Fruit fly (Drosophila melanogaster) whole organism, embryonic: ENCODE data around the gene sisA.

Experiments
- ATbp ChIP-seq: fragments of 200-800 bp; sonication (Bioruptor generic); optimal IDR thresholded peaks from 2 replicates; lab custom pipeline; 2017; ENCODE audit warnings: missing biosample characterization, mild to moderate bottlenecking, missing genetic modification characterization, missing genetic modification reagents
- CG10147 ChIP-seq: fragments of 200-800 bp; sonication (Bioruptor generic); optimal IDR thresholded peaks from 2 replicates; lab custom pipeline; 2019; ENCODE audit warnings: missing biosample characterization, mild to moderate bottlenecking, missing genetic modification characterization, moderate library complexity
- CG10431 ChIP-seq: fragments of 200-800 bp; sonication (Bioruptor generic); optimal IDR thresholded peaks from 3 replicates; lab custom pipeline; 2018; ENCODE audit warnings: missing biosample characterization, mild to moderate bottlenecking, missing genetic modification characterization
- CG11696 ChIP-seq: fragments of 200-800 bp; sonication (Bioruptor generic); IDR thresholded peaks from 2 replicates; pipeline ENCODE4 v1.3.6; 2022; ENCODE audit warnings: missing biosample characterization, missing genetic modification characterization
- CG12769 ChIP-seq: fragments of 200-800 bp; sonication (Bioruptor generic); optimal IDR thresholded peaks from 2 replicates; lab custom pipeline; 2019; ENCODE audit warnings: missing biosample characterization, mild to moderate bottlenecking, missing genetic modification characterization, moderate library complexity
- CG17568 ChIP-seq: fragments of 200-800 bp; sonication (Bioruptor generic); optimal IDR thresholded peaks from 2 replicates; lab custom pipeline; 2018; ENCODE audit warnings: missing biosample characterization, mild to moderate bottlenecking, missing genetic modification characterization, moderate library complexity
- CG1832 ChIP-seq: fragments of 200-800 bp; sonication (Bioruptor generic); optimal IDR thresholded peaks from 2 replicates; lab custom pipeline; 2017; ENCODE audit warnings: missing biosample characterization, mild to moderate bottlenecking, missing genetic modification characterization, inconsistent platforms
- CG2712 ChIP-seq: fragments of 200-800 bp; optimal IDR thresholded peaks from 3 replicates; lab custom pipeline; 2019; ENCODE audit warnings: missing biosample characterization, mild to moderate bottlenecking, missing genetic modification characterization, moderate library complexity
- CG30020 ChIP-seq: fragments of 200-800 bp; optimal IDR thresholded peaks from 2 replicates; lab custom pipeline; 2019; ENCODE audit warnings: missing biosample characterization, mild to moderate bottlenecking, missing genetic modification characterization, moderate library complexity
- CG30431 ChIP-seq: fragments of 200-800 bp; sonication (Bioruptor generic); optimal IDR thresholded peaks from 2 replicates; lab custom pipeline; 2017; ENCODE audit warnings: missing biosample characterization, missing genetic modification characterization
- CG3281 ChIP-seq: fragments of 200-800 bp; sonication (Bioruptor generic); optimal IDR thresholded peaks from 3 replicates; lab custom pipeline; 2017; ENCODE audit warnings: missing biosample characterization, mild to moderate bottlenecking, missing genetic modification characterization
- CG33557 ChIP-seq: fragments of 200-800 bp; sonication (Bioruptor generic); optimal IDR thresholded peaks from 2 replicates; lab custom pipeline; 2019; ENCODE audit warnings: missing biosample characterization, mild to moderate bottlenecking, missing genetic modification characterization, moderate library complexity
- CG3726 ChIP-seq: fragments of 200-800 bp; sonication (Bioruptor generic); IDR thresholded peaks from 3 replicates; pipeline ENCODE4, ENCODE4 v1.3.6; 2022; ENCODE audit warnings: missing biosample characterization, missing genetic modification characterization
- CG3995 ChIP-seq: fragments of 200-800 bp; sonication (Bioruptor generic); optimal IDR thresholded peaks from 3 replicates; lab custom pipeline; 2016; ENCODE audit warnings: missing biosample characterization, missing genetic modification characterization
- CG4328 ChIP-seq: fragments of 200-800 bp; sonication (Bioruptor generic); optimal IDR thresholded peaks from 3 replicates; lab custom pipeline; 2017; ENCODE audit warnings: missing biosample characterization, missing genetic modification reagents, missing genetic modification characterization
- CG4424 ChIP-seq: fragments of 200-800 bp; sonication (Bioruptor generic); optimal IDR thresholded peaks from 3 replicates; lab custom pipeline; 2016; ENCODE audit warnings: missing biosample characterization, missing genetic modification characterization
- CG5245 ChIP-seq: fragments of 200-800 bp; sonication (Bioruptor generic); optimal IDR thresholded peaks from 3 replicates; lab custom pipeline; 2016; ENCODE audit warnings: missing biosample characterization, missing genetic modification characterization
- CG6813 ChIP-seq: fragments of 200-800 bp; sonication (Bioruptor generic); optimal IDR thresholded peaks from 2 replicates; lab custom pipeline; 2017; ENCODE audit warnings: missing biosample characterization, missing genetic modification characterization, mild to moderate bottlenecking, moderate library complexity, missing genetic modification reagents
- CG7963 ChIP-seq: fragments of 200-800 bp; sonication (Bioruptor generic); IDR thresholded peaks from 3 replicates; pipeline ENCODE4 v1.3.6; 2022; ENCODE audit warnings: missing biosample characterization, missing genetic modification characterization; ENCODE audit not compliant: partially characterized antibody
- CG8089 ChIP-seq: fragments of 200-800 bp; sonication (Bioruptor generic); optimal IDR thresholded peaks from 3 replicates; lab custom pipeline; 2016; ENCODE audit warnings: missing biosample characterization, missing genetic modification characterization
- CG8924 ChIP-seq: fragments of 200-800 bp; optimal IDR thresholded peaks from 3 replicates; lab custom pipeline; 2019; ENCODE audit warnings: missing biosample characterization, mild to moderate bottlenecking, missing genetic modification characterization, moderate library complexity
- Camta ChIP-seq: fragments of 200-800 bp; sonication (Bioruptor generic); optimal IDR thresholded peaks from 2 replicates; lab custom pipeline; 2016; ENCODE audit warnings: missing biosample characterization, missing genetic modification characterization
- Dref ChIP-seq: fragments of 200-800 bp; sonication (Bioruptor generic); IDR thresholded peaks from 2 replicates; pipeline ENCODE4 v1.3.6; 2022; ENCODE audit warnings: missing biosample characterization, missing genetic modification characterization
- Fer1 ChIP-seq: fragments of 200-800 bp; sonication (Bioruptor generic); optimal IDR thresholded peaks from 2 replicates; lab custom pipeline; 2017; ENCODE audit warnings: missing biosample characterization, mild to moderate bottlenecking, missing genetic modification characterization
- Hand ChIP-seq: fragments of 200-800 bp; sonication (Bioruptor generic); optimal IDR thresholded peaks from 2 replicates; lab custom pipeline; 2017; ENCODE audit warnings: mild to moderate bottlenecking, missing biosample characterization, missing genetic modification reagents, missing genetic modification characterization
- HmgZ ChIP-seq: fragments of 200-800 bp; sonication (Bioruptor generic); optimal IDR thresholded peaks from 2 replicates; lab custom pipeline; 2018; ENCODE audit warnings: missing biosample characterization, mild to moderate bottlenecking, missing genetic modification characterization
- MESR4 ChIP-seq: fragments of 200-800 bp; sonication (Bioruptor generic); optimal IDR thresholded peaks from 2 replicates; lab custom pipeline; 2018; ENCODE audit warnings: missing biosample characterization, mild to moderate bottlenecking, missing genetic modification characterization, moderate library complexity
- NFAT ChIP-seq: fragments of 200-800 bp; sonication (Bioruptor generic); IDR thresholded peaks from 2 replicates; pipeline ENCODE4 v1.3.6; 2022; ENCODE audit warnings: missing biosample characterization, missing genetic modification characterization
- Nf-YA ChIP-seq: fragments of 200-800 bp; sonication (Bioruptor generic); IDR thresholded peaks from 2 replicates; pipeline ENCODE4 v1.3.6; 2022; ENCODE audit warnings: missing biosample characterization, missing genetic modification characterization
- Opbp ChIP-seq: fragments of 200-800 bp; sonication (Bioruptor generic); IDR thresholded peaks from 3 replicates; pipeline ENCODE4 v1.3.6; 2022; ENCODE audit warnings: missing biosample characterization, missing genetic modification characterization; ENCODE audit not compliant: partially characterized antibody
- Ptx1 ChIP-seq: fragments of 200-800 bp; sonication (Bioruptor generic); IDR thresholded peaks from 2 replicates; pipeline ENCODE4 v1.3.6; 2022; ENCODE audit warnings: missing biosample characterization, missing genetic modification characterization
- Rfx ChIP-seq: fragments of 200-800 bp; sonication (Bioruptor generic); IDR thresholded peaks from 2 replicates; pipeline ENCODE4 v1.3.6; 2022; ENCODE audit warnings: missing biosample characterization, missing genetic modification characterization
- Rx ChIP-seq: fragments of 200-800 bp; sonication (Bioruptor generic); IDR thresholded peaks from 2 replicates; pipeline ENCODE4 v1.3.6; 2022; ENCODE audit warnings: missing biosample characterization, missing genetic modification characterization
- Sin3A ChIP-seq: fragments of >200 bp; optimal IDR thresholded peaks from 2 replicates; lab custom pipeline; 2018
- Taf1 ChIP-seq: fragments of 200-800 bp; sonication (Bioruptor generic); IDR thresholded peaks from 2 replicates; pipeline ENCODE4 v1.3.6; 2022; ENCODE audit warnings: missing biosample characterization, missing genetic modification characterization
- YL-1 ChIP-seq: fragments of 200-800 bp; sonication (Bioruptor generic); optimal IDR thresholded peaks from 3 replicates; lab custom pipeline; 2017; ENCODE audit warnings: missing biosample characterization, mild to moderate bottlenecking, missing genetic modification characterization
- al ChIP-seq: fragments of 200-800 bp; sonication (Bioruptor generic); IDR thresholded peaks from 2 replicates; pipeline ENCODE4 v1.3.6; 2022; ENCODE audit warnings: missing biosample characterization, missing genetic modification characterization
- ase ChIP-seq: fragments of 200-800 bp; sonication (Bioruptor generic); IDR thresholded peaks from 3 replicates; pipeline ENCODE4 v1.3.6; 2022; ENCODE audit warnings: missing biosample characterization, missing genetic modification characterization
- bcd ChIP-seq: fragments of 200-800 bp; sonication (Bioruptor generic); optimal IDR thresholded peaks from 2 replicates; lab custom pipeline; 2017; ENCODE audit warnings: missing biosample characterization, mild to moderate bottlenecking, missing genetic modification characterization
- cas ChIP-seq: fragments of 200-800 bp; sonication (Bioruptor generic); IDR thresholded peaks from 2 replicates; pipeline ENCODE4 v1.3.6; 2022; ENCODE audit warnings: missing biosample characterization, missing genetic modification characterization
- dati ChIP-seq: fragments of 200-800 bp; sonication (Bioruptor generic); IDR thresholded peaks from 2 replicates; pipeline ENCODE4 v1.3.6; 2022; ENCODE audit warnings: missing biosample characterization, missing genetic modification characterization
- en ChIP-seq: fragments of 200-800 bp; sonication (Bioruptor generic); optimal IDR thresholded peaks from 2 replicates; lab custom pipeline; 2016; ENCODE audit warnings: missing biosample characterization, missing genetic modification characterization
- esg ChIP-seq: fragments of 200-800 bp; sonication (Bioruptor generic); conservative IDR thresholded peaks from 2 replicates; pipeline ENCODE4 v1.3.6; 2022; ENCODE audit warnings: missing biosample characterization, missing genetic modification characterization
- fd96Cb ChIP-seq: fragments of 200-800 bp; sonication (Bioruptor generic); optimal IDR thresholded peaks from 2 replicates; lab custom pipeline; 2018; ENCODE audit warnings: missing biosample characterization, mild to moderate bottlenecking, missing genetic modification characterization, moderate library complexity
- ftz-f1 ChIP-seq: fragments of 200-800 bp; sonication (Bioruptor generic); optimal IDR thresholded peaks from 2 replicates; lab custom pipeline; 2016; ENCODE audit warnings: missing biosample characterization, missing genetic modification characterization
- grau ChIP-seq: fragments of 200-800 bp; optimal IDR thresholded peaks from 3 replicates; lab custom pipeline; 2019; ENCODE audit warnings: missing biosample characterization, mild to moderate bottlenecking, missing genetic modification characterization, moderate library complexity
- lilli ChIP-seq: fragments of 200-800 bp; sonication (Bioruptor generic); optimal IDR thresholded peaks from 3 replicates; lab custom pipeline; 2016; ENCODE audit warnings: missing biosample characterization, missing genetic modification characterization
- nerfin-2 ChIP-seq: fragments of 200-800 bp; sonication (Bioruptor generic); IDR thresholded peaks from 2 replicates; pipeline ENCODE4 v1.3.6; 2022; ENCODE audit warnings: missing biosample characterization, missing genetic modification characterization; ENCODE audit not compliant: partially characterized antibody
- ssp ChIP-seq: fragments of 200-800 bp; sonication (Bioruptor generic); IDR thresholded peaks from 2 replicates; pipeline ENCODE4 v1.3.6; 2022; ENCODE audit warnings: missing biosample characterization, missing genetic modification characterization
- unpg ChIP-seq: fragments of 200-800 bp; sonication (Bioruptor generic); optimal IDR thresholded peaks from 3 replicates; lab custom pipeline; 2018; ENCODE audit warnings: missing biosample characterization, mild to moderate bottlenecking, missing genetic modification characterization, moderate library complexity
- wdn ChIP-seq: fragments of 200-800 bp; sonication (Bioruptor generic); IDR thresholded peaks from 2 replicates; pipeline ENCODE4 v1.3.6; 2022; ENCODE audit warnings: missing biosample characterization, missing genetic modification characterization
- zen2 ChIP-seq: fragments of 200-800 bp; sonication (Bioruptor generic); IDR thresholded peaks from 3 replicates; pipeline ENCODE4 v1.3.6; 2022; ENCODE audit warnings: missing biosample characterization, missing genetic modification characterization; ENCODE audit not compliant: partially characterized antibody

The sisA gene

dm6 chrX:11348829-11349228, 26.7 kb upstream of the sisA start, which contains the start of gene CG1738 (continued):
- TF ChIP-seq CG11696 (GFP tag; lab: Robert Waterston, UW), result no peak
- peak; percentile 38 for TF ChIP-seq CG2712
- TF ChIP-seq CG3726, result no peak
- TF ChIP-seq bcd (GFP tag; lab: Kevin White, UChicago), result no peak
- TF ChIP-seq zen2 (GFP tag; lab: Robert Waterston, UW), result no peak
- TF ChIP-seq CG30020 (tag; lab: Kevin White, UChicago), result no peak
- TF ChIP-seq CG10147 (GFP tag; lab: Kevin White, UChicago), result no peak
- no peak for TF ChIP-seq Taf1 (GFP tag; lab: Robert Waterston, UW)
- peak; percentile 20 for TF ChIP-seq CG4424 (GFP tag; lab: Kevin White, UChicago)
- TF ChIP-seq HmgZ (tag; lab: Kevin White, UChicago), result no peak
- no peak for TF ChIP-seq Dref
- TF ChIP-seq esg, result no peak
- TF ChIP-seq YL-1 (GFP tag; lab: Kevin White, UChicago), result no peak
- no peak for TF ChIP-seq CG8089 (GFP tag; lab: Kevin White, UChicago)
- TF ChIP-seq CG3995, result no peak
- peak; percentile 17 for TF ChIP-seq unpg (GFP tag; lab: Kevin White, UChicago)
- TF ChIP-seq Camta (GFP tag; lab: Kevin White, UChicago), result no peak
- peak; percentile 18 for TF ChIP-seq Fer1 (GFP tag; lab: Kevin White, UChicago)
- TF ChIP-seq MESR4 (GFP tag; lab: Kevin White, UChicago), result peak; percentile 31
- no peak for TF ChIP-seq CG7963
- no peak for TF ChIP-seq ATbp (GFP tag; lab: Kevin White, UChicago)
- no peak for TF ChIP-seq Nf-YA (GFP tag; lab: Robert Waterston, UW)
- TF ChIP-seq cas (GFP tag; lab: Robert Waterston, UW), result no peak
- TF ChIP-seq CG3281 (GFP tag; lab: Kevin White, UChicago), result no peak
- TF ChIP-seq Rfx (GFP tag; lab: Robert Waterston, UW), result peak; percentile 56
- no peak for TF ChIP-seq ssp (GFP tag; lab: Robert Waterston, UW)
- no peak for TF ChIP-seq dati (GFP tag; lab: Robert Waterston, UW)
- no peak for TF ChIP-seq CG33557
- TF ChIP-seq CG6813 (GFP tag; lab: Kevin White, UChicago), result no peak
- no peak for TF ChIP-seq Sin3A (lab: Kevin White, UChicago)
- TF ChIP-seq CG1832, result no peak
- TF ChIP-seq nerfin-2 (GFP tag; lab: Robert Waterston, UW), result no peak
- TF ChIP-seq grau (tag; lab: Kevin White, UChicago), result peak; percentile 31
- TF ChIP-seq al, result no peak
- peak; percentile 5 for TF ChIP-seq CG8924 (tag; lab: Kevin White, UChicago)
- TF ChIP-seq Ptx1 (GFP tag; lab: Robert Waterston, UW), result peak; percentile 40
- no peak for TF ChIP-seq CG12769
- TF ChIP-seq ftz-f1 (GFP tag; lab: Kevin White, UChicago), result no peak
- TF ChIP-seq NFAT (GFP tag; lab: Robert Waterston, UW), result peak; percentile 31; the same call in 1 of the 2 replicates
- no peak for TF ChIP-seq Opbp
- TF ChIP-seq CG4328 (GFP tag; lab: Kevin White, UChicago), result no peak
- TF ChIP-seq Hand (GFP tag; lab: Kevin White, UChicago), result no peak
- TF ChIP-seq CG30431 (GFP tag; lab: Kevin White, UChicago), result no peak
- no peak for TF ChIP-seq CG17568
- TF ChIP-seq wdn (GFP tag; lab: Robert Waterston, UW), result no peak
- no peak for TF ChIP-seq lilli (GFP tag; lab: Kevin White, UChicago)
- TF ChIP-seq fd96Cb (tag; lab: Kevin White, UChicago), result no peak
- no peak for TF ChIP-seq ase (GFP tag; lab: Robert Waterston, UW)
- TF ChIP-seq CG10431 (GFP tag; lab: Kevin White, UChicago), result no peak
- TF ChIP-seq CG5245 (GFP tag; lab: Kevin White, UChicago), result no peak
- TF ChIP-seq en (GFP tag; lab: Kevin White, UChicago), result no peak
- no peak for TF ChIP-seq Rx (GFP tag; lab: Robert Waterston, UW)
